Fruit fly (Drosophila melanogaster) whole organism, embryonic: ENCODE measurements around the gene Hnf4.

Source experiments
- Abd-B ChIP-seq: fragments of 200-800 bp; sonication (Bioruptor generic); optimal IDR thresholded peaks from 2 replicates; lab custom pipeline; 2018; ENCODE audit warnings: missing biosample characterization, mild to moderate bottlenecking, missing genetic modification characterization, moderate library complexity
- Atf3 ChIP-seq: fragments of 200-800 bp; sonication (Bioruptor generic); optimal IDR thresholded peaks from 3 replicates; lab custom pipeline; 2016; ENCODE audit warnings: missing biosample characterization, missing genetic modification characterization
- Blimp-1 ChIP-seq: fragments of 200-800 bp; sonication (Bioruptor generic); optimal IDR thresholded peaks from 3 replicates; lab custom pipeline; 2018; ENCODE audit warnings: missing biosample characterization, missing genetic modification characterization, mild to moderate bottlenecking, moderate library complexity, missing genetic modification reagents
- CG10979 ChIP-seq: fragments of 200-800 bp; sonication (Bioruptor generic); optimal IDR thresholded peaks from 2 replicates; lab custom pipeline; 2018; ENCODE audit warnings: missing biosample characterization, mild to moderate bottlenecking, missing genetic modification characterization, moderate library complexity
- CG11504 ChIP-seq: fragments of 200-800 bp; sonication (Bioruptor generic); optimal IDR thresholded peaks from 3 replicates; lab custom pipeline; 2019; ENCODE audit warnings: missing biosample characterization, mild to moderate bottlenecking, missing genetic modification characterization, moderate library complexity
- CG12391 ChIP-seq: fragments of 200-800 bp; sonication (Bioruptor generic); optimal IDR thresholded peaks from 3 replicates; lab custom pipeline; 2018; ENCODE audit warnings: missing biosample characterization, mild to moderate bottlenecking, missing genetic modification characterization, moderate library complexity
- CG13424 ChIP-seq: fragments of 200-800 bp; sonication (Bioruptor generic); optimal IDR thresholded peaks from 2 replicates; lab custom pipeline; 2019; ENCODE audit warnings: missing biosample characterization, mild to moderate bottlenecking, missing genetic modification characterization, moderate library complexity
- CG14441 ChIP-seq: fragments of 200-800 bp; sonication (Bioruptor generic); IDR thresholded peaks from 2 replicates; pipeline ENCODE4 v1.3.6; 2022; ENCODE audit warnings: missing biosample characterization, missing genetic modification characterization
- CG17359 ChIP-seq: fragments of 200-800 bp; sonication (Bioruptor generic); optimal IDR thresholded peaks from 3 replicates; lab custom pipeline; 2018; ENCODE audit warnings: missing biosample characterization, mild to moderate bottlenecking, missing genetic modification characterization, moderate library complexity
- CG17361 ChIP-seq: fragments of 200-800 bp; sonication (Bioruptor generic); IDR thresholded peaks from 3 replicates; pipeline ENCODE4 v1.3.6; 2022; ENCODE audit warnings: missing biosample characterization, missing genetic modification characterization
- CG30403 ChIP-seq: fragments of 200-800 bp; sonication (Bioruptor generic); optimal IDR thresholded peaks from 3 replicates; lab custom pipeline; 2016; ENCODE audit warnings: missing biosample characterization, missing genetic modification characterization
- CG6689 ChIP-seq: fragments of 200-800 bp; sonication (Bioruptor generic); IDR thresholded peaks from 2 replicates; pipeline ENCODE4 v1.3.6; 2022; ENCODE audit warnings: missing biosample characterization, missing genetic modification characterization
- CG7839 ChIP-seq: fragments of 200-800 bp; sonication (Bioruptor generic); optimal IDR thresholded peaks from 3 replicates; lab custom pipeline; 2018; ENCODE audit warnings: missing biosample characterization, mild to moderate bottlenecking, missing genetic modification characterization, moderate library complexity
- CG7987 ChIP-seq: fragments of 200-800 bp; sonication (Bioruptor generic); optimal IDR thresholded peaks from 2 replicates; lab custom pipeline; 2018; ENCODE audit warnings: missing biosample characterization, mild to moderate bottlenecking, missing genetic modification characterization, moderate library complexity
- CTCF ChIP-seq: fragments of 200-800 bp; sonication (Bioruptor generic); optimal IDR thresholded peaks from 2 replicates; lab custom pipeline; 2017; ENCODE audit warnings: missing biosample characterization, mild to moderate bottlenecking, missing genetic modification characterization, moderate library complexity
- D19A ChIP-seq: fragments of 200-800 bp; optimal IDR thresholded peaks from 3 replicates; lab custom pipeline; 2019; ENCODE audit warnings: missing biosample characterization, mild to moderate bottlenecking, missing genetic modification characterization, moderate library complexity
- D19B ChIP-seq: fragments of 200-800 bp; sonication (Bioruptor generic); optimal IDR thresholded peaks from 2 replicates; lab custom pipeline; 2017; ENCODE audit warnings: missing biosample characterization, mild to moderate bottlenecking, missing genetic modification characterization
- Dbx ChIP-seq: fragments of 200-800 bp; sonication (Bioruptor generic); IDR thresholded peaks from 3 replicates; pipeline ENCODE4 v1.3.6; 2022; ENCODE audit warnings: missing biosample characterization, missing genetic modification characterization
- Dref ChIP-seq: fragments of 200-800 bp; sonication (Bioruptor generic); IDR thresholded peaks from 2 replicates; pipeline ENCODE4 v1.3.6; 2022; ENCODE audit warnings: missing biosample characterization, missing genetic modification characterization
- HmgZ ChIP-seq: fragments of 200-800 bp; sonication (Bioruptor generic); optimal IDR thresholded peaks from 2 replicates; lab custom pipeline; 2018; ENCODE audit warnings: missing biosample characterization, mild to moderate bottlenecking, missing genetic modification characterization
- Hr3 ChIP-seq: fragments of 200-800 bp; sonication (Bioruptor generic); optimal IDR thresholded peaks from 3 replicates; lab custom pipeline; 2016; ENCODE audit warnings: missing biosample characterization, missing genetic modification characterization
- Mad ChIP-seq: fragments of 200-800 bp; sonication (Bioruptor generic); optimal IDR thresholded peaks from 2 replicates; lab custom pipeline; 2016; ENCODE audit warnings: missing biosample characterization, missing genetic modification characterization
- Med ChIP-seq: fragments of 200-800 bp; sonication (Bioruptor generic); peaks from one replicate; lab custom pipeline; 2016; ENCODE audit warnings: missing biosample characterization, missing genetic modification characterization, mild to moderate bottlenecking, inconsistent platforms, moderate library complexity
- Nf-YA ChIP-seq: fragments of 200-800 bp; sonication (Bioruptor generic); IDR thresholded peaks from 2 replicates; pipeline ENCODE4 v1.3.6; 2022; ENCODE audit warnings: missing biosample characterization, missing genetic modification characterization
- Opbp ChIP-seq: fragments of 200-800 bp; sonication (Bioruptor generic); IDR thresholded peaks from 3 replicates; pipeline ENCODE4 v1.3.6; 2022; ENCODE audit warnings: missing biosample characterization, missing genetic modification characterization; ENCODE audit not compliant: partially characterized antibody
- Poxn ChIP-seq: fragments of 200-800 bp; sonication (Bioruptor generic); IDR thresholded peaks from 2 replicates; pipeline ENCODE4 v1.3.6; 2022; ENCODE audit warnings: missing biosample characterization, missing genetic modification characterization
- Sox100B ChIP-seq: fragments of 200-800 bp; sonication (Bioruptor generic); optimal IDR thresholded peaks from 3 replicates; lab custom pipeline; 2018; ENCODE audit warnings: missing biosample characterization, mild to moderate bottlenecking, missing genetic modification characterization
- az2 ChIP-seq: fragments of 200-800 bp; sonication (Bioruptor generic); optimal IDR thresholded peaks from 3 replicates; lab custom pipeline; 2016; ENCODE audit warnings: missing biosample characterization, missing genetic modification characterization
- caup ChIP-seq: fragments of 200-800 bp; sonication (Bioruptor generic); optimal IDR thresholded peaks from 3 replicates; lab custom pipeline; 2017; ENCODE audit warnings: missing biosample characterization, mild to moderate bottlenecking, missing genetic modification characterization, moderate library complexity; ENCODE audit not compliant: severe bottlenecking
- chif ChIP-seq, 2 experiments: fragments of 200-800 bp; sonication (Bioruptor generic); optimal IDR thresholded peaks; 3 replicates each; lab custom pipeline; 2016; ENCODE audit warnings: missing biosample characterization in 2 of 2, missing genetic modification characterization in 2 of 2
- chm ChIP-seq: fragments of 200-800 bp; sonication (Bioruptor generic); IDR thresholded peaks from 2 replicates; pipeline ENCODE4 v1.3.6; 2022; ENCODE audit warnings: missing biosample characterization, missing genetic modification characterization
- ci ChIP-seq: fragments of 200-800 bp; sonication (Bioruptor generic); IDR thresholded peaks from 3 replicates; pipeline ENCODE4 v1.3.6; 2022; ENCODE audit warnings: missing biosample characterization, missing genetic modification characterization
- corto ChIP-seq: fragments of 200-800 bp; sonication (Bioruptor generic); optimal IDR thresholded peaks from 2 replicates; lab custom pipeline; 2016; ENCODE audit warnings: missing biosample characterization, mild to moderate bottlenecking, missing genetic modification characterization, moderate library complexity
- cwo ChIP-seq: fragments of 200-800 bp; sonication (Bioruptor generic); optimal IDR thresholded peaks from 3 replicates; lab custom pipeline; 2017; ENCODE audit warnings: missing biosample characterization, missing genetic modification characterization, mild to moderate bottlenecking, moderate library complexity, missing genetic modification reagents
- danr ChIP-seq: fragments of 200-800 bp; sonication (Bioruptor generic); IDR thresholded peaks from 2 replicates; pipeline ENCODE4 v1.3.6; 2022; ENCODE audit warnings: missing biosample characterization, missing genetic modification characterization
- dpn ChIP-seq, 2 experiments: fragments of 200-800 bp; sonication (Bioruptor generic); optimal IDR thresholded peaks; 3 replicates each; lab custom pipeline; 2016; ENCODE audit warnings: missing biosample characterization in 2 of 2, missing genetic modification characterization in 2 of 2
- gem ChIP-seq: fragments of 200-800 bp; sonication (Bioruptor generic); optimal IDR thresholded peaks from 2 replicates; lab custom pipeline; 2019; ENCODE audit warnings: missing biosample characterization, mild to moderate bottlenecking, missing genetic modification characterization, moderate library complexity
- ind ChIP-seq: fragments of 200-800 bp; sonication (Bioruptor generic); optimal IDR thresholded peaks from 3 replicates; lab custom pipeline; 2016; ENCODE audit warnings: missing biosample characterization, missing genetic modification characterization
- jing ChIP-seq: fragments of 200-800 bp; sonication (Bioruptor generic); optimal IDR thresholded peaks from 2 replicates; lab custom pipeline; 2018; ENCODE audit warnings: missing biosample characterization, mild to moderate bottlenecking, missing genetic modification characterization
- lab ChIP-seq: fragments of 200-800 bp; sonication (Bioruptor generic); optimal IDR thresholded peaks from 3 replicates; lab custom pipeline; 2017; ENCODE audit warnings: missing biosample characterization, missing genetic modification characterization, mild to moderate bottlenecking, moderate library complexity, missing genetic modification reagents
- lola ChIP-seq, 3 experiments: fragments of >200 bp in 2 of 3; fragments of 200-800 bp in 1 of 3; sonication (Bioruptor generic) in 1 of 3; optimal IDR thresholded peaks; 2 replicates each; lab custom pipeline; 2017 to 2019; ENCODE audit warnings: missing biosample characterization in 3 of 3, missing genetic modification characterization in 3 of 3, mild to moderate bottlenecking in 1 of 3, moderate library complexity in 1 of 3
- lov ChIP-seq, 2 experiments: fragments of 200-800 bp in 1 of 2; fragments of >200 bp in 1 of 2; sonication (Bioruptor generic) in 1 of 2; IDR thresholded peaks in 1 of 2; optimal IDR thresholded peaks in 1 of 2; 2 replicates in 1 of 2; 3 replicates in 1 of 2; pipeline versions ENCODE4 v1.3.6 to Lab custom; 2017 to 2022; ENCODE audit warnings: missing biosample characterization in 1 of 2, missing genetic modification characterization in 1 of 2
- nmo ChIP-seq: fragments of 200-800 bp; sonication (Bioruptor generic); optimal IDR thresholded peaks from 2 replicates; lab custom pipeline; 2018; ENCODE audit warnings: missing biosample characterization, mild to moderate bottlenecking, missing genetic modification characterization, moderate library complexity
- prd ChIP-seq, 3 experiments: fragments of >200 bp in 2 of 3; fragments of 200-800 bp in 1 of 3; sonication (Bioruptor generic) in 1 of 3; optimal IDR thresholded peaks in 2 of 3; IDR thresholded peaks in 1 of 3; 2 replicates in 2 of 3; 3 replicates in 1 of 3; pipeline versions ENCODE4 v1.3.6 to Lab custom; 2017 to 2022; ENCODE audit warnings: missing biosample characterization in 1 of 3, missing genetic modification characterization in 1 of 3
- ro ChIP-seq: fragments of 200-800 bp; sonication (Bioruptor generic); IDR thresholded peaks from 2 replicates; pipeline ENCODE4 v1.3.6; 2022; ENCODE audit warnings: missing biosample characterization, missing genetic modification characterization
- slou ChIP-seq: fragments of 200-800 bp; sonication (Bioruptor generic); optimal IDR thresholded peaks from 3 replicates; lab custom pipeline; 2016; ENCODE audit warnings: missing biosample characterization, missing genetic modification characterization
- stc ChIP-seq: fragments of 200-800 bp; sonication (Bioruptor generic); IDR thresholded peaks from 2 replicates; pipeline ENCODE4 v1.3.6; 2022; ENCODE audit warnings: missing biosample characterization, missing genetic modification characterization
- zen2 ChIP-seq: fragments of 200-800 bp; sonication (Bioruptor generic); IDR thresholded peaks from 3 replicates; pipeline ENCODE4 v1.3.6; 2022; ENCODE audit warnings: missing biosample characterization, missing genetic modification characterization; ENCODE audit not compliant: partially characterized antibody
- zfh1 ChIP-seq: fragments of 200-800 bp; sonication (Bioruptor generic); IDR thresholded peaks from 3 replicates; pipeline ENCODE4 v1.3.6; 2022; ENCODE audit warnings: missing biosample characterization, missing genetic modification characterization

Gene Hnf4

dm6 chr2L:8732702-8733101, 23.3 kb upstream of the Hnf4 start (continued):
- TF ChIP-seq zfh1 (GFP tag; lab: Robert Waterston, UW) (peak; percentile 50; the same call in 1 of the 3 replicates), CG7987 (GFP tag; lab: Kevin White, UChicago) (no peak), Atf3 (no peak), Blimp-1 (GFP tag; lab: Kevin White, UChicago) (peak; percentile 21), Dbx (GFP tag; lab: Robert Waterston, UW) (0 out of 3 replicates have a peak, but pooled peaks have one; percentile 10), corto (no peak), ci (GFP tag; lab: Robert Waterston, UW) (peak; percentile 65; the same call in 1 of the 3 replicates), lov (optimal IDR thresholded peaks at IDR 0.05; lab: Kevin White, UChicago) (no peak), lov (GFP tag; IDR thresholded peaks at IDR 0.05; lab: Robert Waterston, UW) (peak; percentile 18; the same call in 1 of the 3 replicates), D19A (tag; lab: Kevin White, UChicago) (peak; percentile 23), cwo (GFP tag; lab: Kevin White, UChicago) (peak; percentile 14), stc (GFP tag; lab: Robert Waterston, UW) (peak; percentile 70), CG7839 (tag; lab: Kevin White, UChicago) (peak; percentile 18), CG12391 (tag; lab: Kevin White, UChicago) (peak; percentile 16), D19B (GFP tag; lab: Kevin White, UChicago) (peak; percentile 74), Med (peak; percentile 85), Nf-YA (GFP tag; lab: Robert Waterston, UW) (peak; percentile 33; the same call in 1 of the 2 replicates), CTCF (no peak), CG10979 (tag; lab: Kevin White, UChicago) (peak; percentile 10), Dref (GFP tag; lab: Robert Waterston, UW) (no peak), danr (GFP tag; lab: Robert Waterston, UW) (0 out of 2 replicates have a peak, but pooled peaks have one; percentile 31), slou (GFP tag; lab: Kevin White, UChicago) (no peak), chif (GFP tag; optimal IDR thresholded peaks at IDR 0.05; lab: Kevin White, UChicago) (peak in 1 of 2 experiments; percentile 4), jing (no peak), prd (optimal IDR thresholded peaks at IDR 0.05; lab: Kevin White, UChicago) (no peak), prd (GFP tag; IDR thresholded peaks at IDR 0.05; lab: Robert Waterston, UW) (peak; percentile 74), CG13424 (peak; percentile 15), CG30403 (peak; percentile 32), Opbp (GFP tag; lab: Robert Waterston, UW) (no peak), Abd-B (GFP tag; lab: Kevin White, UChicago) (peak; percentile 53), ro (GFP tag; lab: Robert Waterston, UW) (no peak), CG6689 (GFP tag; lab: Robert Waterston, UW) (0 out of 2 replicates have a peak, but pooled peaks have one; percentile 16), nmo (GFP tag; lab: Kevin White, UChicago) (peak; percentile 29), CG17361 (GFP tag; lab: Robert Waterston, UW) (0 out of 3 replicates have a peak, but pooled peaks have one; percentile 34), lab (GFP tag; lab: Kevin White, UChicago) (peak; percentile 51), ind (GFP tag; lab: Kevin White, UChicago) (peak; percentile 32), zen2 (no peak), Mad (GFP tag; lab: Kevin White, UChicago) (peak; percentile 12), Poxn (GFP tag; lab: Robert Waterston, UW) (no peak), Sox100B (GFP tag; lab: Kevin White, UChicago) (peak; percentile 8), dpn (GFP tag; optimal IDR thresholded peaks at IDR 0.05; lab: Kevin White, UChicago) (peak; percentile 20 to 35), Hr3 (GFP tag; lab: Kevin White, UChicago) (peak; percentile 2), lola (GFP tag; optimal IDR thresholded peaks at IDR 0.05; lab: Kevin White, UChicago) (no peak), chm (GFP tag; lab: Robert Waterston, UW) (peak; percentile 52; the same call in 1 of the 2 replicates), CG17359 (tag; lab: Kevin White, UChicago) (peak; percentile 33), caup (GFP tag; lab: Kevin White, UChicago) (peak; percentile 4), CG14441 (peak; percentile 62; the same call in 1 of the 2 replicates), az2 (GFP tag; lab: Kevin White, UChicago) (peak; percentile 1), CG11504 (tag; lab: Kevin White, UChicago) (peak; percentile 65), HmgZ (tag; lab: Kevin White, UChicago) (no peak), gem (peak; percentile 56)
